Fruit fly (Drosophila melanogaster) whole organism, embryonic: ENCODE data around the gene rogdi.
A peak's percentile ranks its signal among the peaks of the same experiment; 100 is the strongest.

Experiments used
- Atf-2 ChIP-seq: fragments of 200-800 bp; sonication (Bioruptor generic); optimal IDR thresholded peaks from 2 replicates; lab custom pipeline; 2016; ENCODE audit warnings: missing biosample characterization, missing genetic modification characterization
- CG1024 ChIP-seq: fragments of 200-800 bp; sonication (Bioruptor generic); IDR thresholded peaks from 2 replicates; pipeline ENCODE4 v1.3.6; 2022; ENCODE audit warnings: missing biosample characterization, missing genetic modification characterization
- CG12071 ChIP-seq: fragments of 200-800 bp; sonication (Bioruptor generic); optimal IDR thresholded peaks from 3 replicates; lab custom pipeline; 2018; ENCODE audit warnings: missing biosample characterization, mild to moderate bottlenecking, missing genetic modification characterization
- CG12236 ChIP-seq: fragments of 200-800 bp; sonication (Bioruptor generic); optimal IDR thresholded peaks from 2 replicates; lab custom pipeline; 2016; ENCODE audit warnings: missing biosample characterization, missing genetic modification characterization
- CG12659 ChIP-seq: fragments of 200-800 bp; sonication (Bioruptor generic); optimal IDR thresholded peaks from 3 replicates; lab custom pipeline; 2017; ENCODE audit warnings: mild to moderate bottlenecking, missing biosample characterization, missing genetic modification reagents, missing genetic modification characterization
- CG13296 ChIP-seq: fragments of 200-800 bp; sonication (Bioruptor generic); optimal IDR thresholded peaks from 3 replicates; lab custom pipeline; 2018; ENCODE audit warnings: missing biosample characterization, mild to moderate bottlenecking, missing genetic modification characterization
- CG13775 ChIP-seq: fragments of 200-800 bp; sonication (Bioruptor generic); optimal IDR thresholded peaks from 3 replicates; lab custom pipeline; 2017; ENCODE audit warnings: missing biosample characterization, mild to moderate bottlenecking, missing genetic modification characterization
- CG14667 ChIP-seq: fragments of 200-800 bp; sonication (Bioruptor generic); IDR thresholded peaks from 2 replicates; pipeline ENCODE4 v1.3.6; 2022; ENCODE audit warnings: missing biosample characterization, missing genetic modification characterization
- CG14710 ChIP-seq: fragments of 200-800 bp; sonication (Bioruptor generic); optimal IDR thresholded peaks from 3 replicates; lab custom pipeline; 2019; ENCODE audit warnings: missing biosample characterization, mild to moderate bottlenecking, missing genetic modification characterization, moderate library complexity
- CG16813 ChIP-seq: fragments of 200-800 bp; sonication (Bioruptor generic); IDR thresholded peaks from 3 replicates; pipeline ENCODE4 v1.3.6; 2022; ENCODE audit warnings: missing biosample characterization, missing genetic modification characterization; ENCODE audit not compliant: partially characterized antibody
- CG32767 ChIP-seq: fragments of 200-800 bp; sonication (Bioruptor generic); IDR thresholded peaks from 2 replicates; pipeline ENCODE4 v1.3.6; 2022; ENCODE audit warnings: missing biosample characterization, missing genetic modification characterization
- CG32772 ChIP-seq: fragments of 200-800 bp; sonication (Bioruptor generic); IDR thresholded peaks from 2 replicates; pipeline ENCODE4 v1.3.6; 2022; ENCODE audit warnings: missing biosample characterization, missing genetic modification characterization
- CG3847 ChIP-seq: fragments of 200-800 bp; sonication (Bioruptor generic); IDR thresholded peaks from 2 replicates; pipeline ENCODE4 v1.3.6; 2022; ENCODE audit warnings: missing biosample characterization, missing genetic modification characterization
- CG3995 ChIP-seq: fragments of 200-800 bp; sonication (Bioruptor generic); optimal IDR thresholded peaks from 3 replicates; lab custom pipeline; 2016; ENCODE audit warnings: missing biosample characterization, missing genetic modification characterization
- CG42726 ChIP-seq: fragments of 200-800 bp; sonication (Bioruptor generic); IDR thresholded peaks from 2 replicates; pipeline ENCODE4 v1.3.6; 2022; ENCODE audit warnings: missing biosample characterization, missing genetic modification characterization; ENCODE audit not compliant: partially characterized antibody
- CG4617 ChIP-seq: fragments of 200-800 bp; sonication (Bioruptor generic); optimal IDR thresholded peaks from 3 replicates; lab custom pipeline; 2016; ENCODE audit warnings: missing biosample characterization, missing genetic modification characterization, borderline replicate concordance
- CG6689 ChIP-seq: fragments of 200-800 bp; sonication (Bioruptor generic); IDR thresholded peaks from 2 replicates; pipeline ENCODE4 v1.3.6; 2022; ENCODE audit warnings: missing biosample characterization, missing genetic modification characterization
- CG6765 ChIP-seq: fragments of 200-800 bp; sonication (Bioruptor generic); optimal IDR thresholded peaks from 3 replicates; lab custom pipeline; 2017; ENCODE audit warnings: missing biosample characterization, mild to moderate bottlenecking, missing genetic modification characterization
- CG8089 ChIP-seq: fragments of 200-800 bp; sonication (Bioruptor generic); optimal IDR thresholded peaks from 3 replicates; lab custom pipeline; 2016; ENCODE audit warnings: missing biosample characterization, missing genetic modification characterization
- Ets65A ChIP-seq: fragments of 200-800 bp; sonication (Bioruptor generic); peaks from one replicate; lab custom pipeline; 2016; ENCODE audit warnings: missing biosample characterization, missing genetic modification characterization
- Ets97D ChIP-seq: fragments of 200-800 bp; sonication (Bioruptor generic); optimal IDR thresholded peaks from 3 replicates; lab custom pipeline; 2016; ENCODE audit warnings: missing biosample characterization, missing genetic modification characterization
- Gsc ChIP-seq: fragments of 200-800 bp; sonication (Bioruptor generic); IDR thresholded peaks from 2 replicates; pipeline ENCODE4 v1.3.6; 2022; ENCODE audit warnings: missing biosample characterization, missing genetic modification characterization
- HLH54F ChIP-seq: fragments of 200-800 bp; sonication (Bioruptor generic); optimal IDR thresholded peaks from 3 replicates; lab custom pipeline; 2016; ENCODE audit warnings: missing biosample characterization, missing genetic modification characterization
- HLHmδ ChIP-seq: fragments of 200-800 bp; sonication (Bioruptor generic); optimal IDR thresholded peaks from 2 replicates; lab custom pipeline; 2018; ENCODE audit warnings: missing biosample characterization, mild to moderate bottlenecking, missing genetic modification characterization, moderate library complexity
- Kr ChIP-seq: fragments of 200-800 bp; sonication (Bioruptor generic); optimal IDR thresholded peaks from 2 replicates; lab custom pipeline; 2017; ENCODE audit warnings: missing biosample characterization, mild to moderate bottlenecking, missing genetic modification characterization
- MESR4 ChIP-seq: fragments of 200-800 bp; sonication (Bioruptor generic); optimal IDR thresholded peaks from 2 replicates; lab custom pipeline; 2018; ENCODE audit warnings: missing biosample characterization, mild to moderate bottlenecking, missing genetic modification characterization, moderate library complexity
- Six4 ChIP-seq: fragments of 200-800 bp; sonication (Bioruptor generic); optimal IDR thresholded peaks from 2 replicates; lab custom pipeline; 2016; ENCODE audit warnings: missing biosample characterization, missing genetic modification characterization
- Sry-δ ChIP-seq: fragments of 200-800 bp; sonication (Bioruptor generic); optimal IDR thresholded peaks from 2 replicates; lab custom pipeline; 2016; ENCODE audit warnings: missing biosample characterization, missing genetic modification characterization
- ab ChIP-seq: fragments of 200-800 bp; sonication (Bioruptor generic); optimal IDR thresholded peaks from 2 replicates; lab custom pipeline; 2016; ENCODE audit warnings: missing biosample characterization, missing genetic modification characterization
- ac ChIP-seq: fragments of 200-800 bp; sonication (Bioruptor generic); optimal IDR thresholded peaks from 3 replicates; lab custom pipeline; 2017; ENCODE audit warnings: missing biosample characterization, mild to moderate bottlenecking, missing genetic modification characterization
- ap ChIP-seq: fragments of 200-800 bp; sonication (Bioruptor generic); IDR thresholded peaks from 2 replicates; pipeline ENCODE4 v1.3.6; 2022; ENCODE audit warnings: missing biosample characterization, missing genetic modification characterization
- bbx ChIP-seq: fragments of 200-800 bp; sonication (Bioruptor generic); IDR thresholded peaks from 2 replicates; pipeline ENCODE4 v1.3.6; 2022; ENCODE audit warnings: missing biosample characterization, missing genetic modification characterization; ENCODE audit not compliant: partially characterized antibody
- cad ChIP-seq: fragments of >200 bp; optimal IDR thresholded peaks from 2 replicates; lab custom pipeline; 2017; ENCODE audit warnings: missing biosample characterization, missing genetic modification characterization
- cg ChIP-seq: fragments of 200-800 bp; sonication (Bioruptor generic); optimal IDR thresholded peaks from 3 replicates; lab custom pipeline; 2019; ENCODE audit warnings: missing biosample characterization, mild to moderate bottlenecking, missing genetic modification characterization, moderate library complexity
- chif ChIP-seq, 2 experiments: fragments of 200-800 bp; sonication (Bioruptor generic); optimal IDR thresholded peaks; 3 replicates each; lab custom pipeline; 2016; ENCODE audit warnings: missing biosample characterization in 2 of 2, missing genetic modification characterization in 2 of 2
- da ChIP-seq: fragments of 200-800 bp; sonication (Bioruptor generic); optimal IDR thresholded peaks from 2 replicates; lab custom pipeline; 2016; ENCODE audit warnings: missing biosample characterization, missing genetic modification characterization
- danr ChIP-seq: fragments of 200-800 bp; sonication (Bioruptor generic); IDR thresholded peaks from 2 replicates; pipeline ENCODE4 v1.3.6; 2022; ENCODE audit warnings: missing biosample characterization, missing genetic modification characterization
- eve ChIP-seq, 2 experiments: fragments of >200 bp; optimal IDR thresholded peaks; 2 replicates each; lab custom pipeline; 2017; ENCODE audit warnings: missing biosample characterization in 2 of 2, missing genetic modification characterization in 2 of 2
- exex ChIP-seq: fragments of 200-800 bp; sonication (Bioruptor generic); optimal IDR thresholded peaks from 4 replicates; lab custom pipeline; 2018; ENCODE audit warnings: missing biosample characterization, mild to moderate bottlenecking, missing genetic modification characterization, moderate library complexity
- gcm ChIP-seq: fragments of 200-800 bp; sonication (Bioruptor generic); optimal IDR thresholded peaks from 2 replicates; lab custom pipeline; 2019; ENCODE audit warnings: missing biosample characterization, mild to moderate bottlenecking, missing genetic modification characterization, moderate library complexity
- gro ChIP-seq: fragments of 200-800 bp; sonication (Bioruptor generic); optimal IDR thresholded peaks from 2 replicates; lab custom pipeline; 2016; ENCODE audit warnings: missing biosample characterization, missing genetic modification characterization
- lab ChIP-seq: fragments of 200-800 bp; sonication (Bioruptor generic); optimal IDR thresholded peaks from 3 replicates; lab custom pipeline; 2017; ENCODE audit warnings: missing biosample characterization, missing genetic modification characterization, mild to moderate bottlenecking, moderate library complexity, missing genetic modification reagents
- pan ChIP-seq, 4 experiments: fragments of >200 bp in 3 of 4; fragments of 200-800 bp in 1 of 4; sonication (Bioruptor generic) in 1 of 4; optimal IDR thresholded peaks in 3 of 4; IDR thresholded peaks in 1 of 4; 2 replicates each; pipeline versions ENCODE4 v1.3.6 to Lab custom; 2017 to 2022; ENCODE audit warnings: missing biosample characterization in 2 of 4, missing genetic modification characterization in 2 of 4, mixed read lengths in 1 of 4
- phol ChIP-seq: fragments of 200-800 bp; sonication (Bioruptor generic); optimal IDR thresholded peaks from 3 replicates; lab custom pipeline; 2018; ENCODE audit warnings: missing biosample characterization, mild to moderate bottlenecking, missing genetic modification characterization, moderate library complexity
- pum ChIP-seq: fragments of 200-800 bp; sonication (Bioruptor generic); optimal IDR thresholded peaks from 2 replicates; lab custom pipeline; 2016; ENCODE audit warnings: missing biosample characterization, missing genetic modification characterization
- run ChIP-seq: fragments of 200-800 bp; sonication (Bioruptor generic); optimal IDR thresholded peaks from 3 replicates; lab custom pipeline; 2018; ENCODE audit warnings: missing biosample characterization, mild to moderate bottlenecking, missing genetic modification characterization
- tna ChIP-seq: fragments of 200-800 bp; sonication (Bioruptor generic); IDR thresholded peaks from 2 replicates; pipeline ENCODE4 v1.3.6; 2022; ENCODE audit warnings: missing biosample characterization, missing genetic modification characterization; ENCODE audit not compliant: partially characterized antibody
- twi ChIP-seq: fragments of 200-800 bp; optimal IDR thresholded peaks from 2 replicates; lab custom pipeline; 2019; ENCODE audit warnings: missing biosample characterization, mild to moderate bottlenecking, missing genetic modification characterization, moderate library complexity

rogdi gene

dm6 chr3L:17015663-17016575 lies 33.4 kb upstream of the rogdi start, which contains the start of the genes CG6664 and CG7728 (continued):
- TF ChIP-seq CG1024 (GFP tag; lab: Robert Waterston, UW): no peak
- no peak for TF ChIP-seq CG3995 (GFP tag; lab: Kevin White, UChicago)
- TF ChIP-seq CG12236 (GFP tag; lab: Kevin White, UChicago): no peak
- TF ChIP-seq tna (GFP tag; lab: Robert Waterston, UW): peak; percentile 31; the same call in 1 of the 2 replicates
- peak; percentile 25 for TF ChIP-seq twi (tag; lab: Kevin White, UChicago)
- peak; percentile 58 for TF ChIP-seq phol (tag; lab: Kevin White, UChicago)
- no peak for TF ChIP-seq eve (GFP tag; optimal IDR thresholded peaks at IDR 0.05; lab: Kevin White, UChicago)
- peak; percentile 13; the same call in 1 of the 2 replicates for TF ChIP-seq CG14667 (GFP tag; lab: Robert Waterston, UW)
- no peak for TF ChIP-seq CG12071 (GFP tag; lab: Kevin White, UChicago)
- TF ChIP-seq Ets97D (GFP tag; lab: Kevin White, UChicago): peak; percentile 12
- 0 out of 2 replicates have a peak, but pooled peaks have one; percentile 47 for TF ChIP-seq CG42726
- TF ChIP-seq Ets65A (GFP tag; lab: Kevin White, UChicago): peak; percentile 95
- TF ChIP-seq ac (GFP tag; lab: Kevin White, UChicago): no peak
- peak; percentile 37; the same call in 1 of the 2 replicates for TF ChIP-seq CG32772 (GFP tag; lab: Robert Waterston, UW)
- TF ChIP-seq HLHmδ (GFP tag; lab: Kevin White, UChicago): no peak
- peak; percentile 35 to 51 for TF ChIP-seq chif (GFP tag; optimal IDR thresholded peaks at IDR 0.05; lab: Kevin White, UChicago)
- TF ChIP-seq Gsc: no peak
- no peak for TF ChIP-seq CG6765 (GFP tag; lab: Kevin White, UChicago)
- no peak for TF ChIP-seq danr (GFP tag; lab: Robert Waterston, UW)
- peak; percentile 35 for TF ChIP-seq pum
- no peak for TF ChIP-seq exex (tag; lab: Kevin White, UChicago)
- peak; percentile 80 for TF ChIP-seq CG13775
- TF ChIP-seq HLH54F (GFP tag; lab: Kevin White, UChicago): peak; percentile 44
- peak; percentile 52 for TF ChIP-seq CG3847
- peak; percentile 9 for TF ChIP-seq ab
- TF ChIP-seq CG32767 (GFP tag; lab: Robert Waterston, UW): no peak
- no peak for TF ChIP-seq ap (GFP tag; lab: Robert Waterston, UW)
- no peak for TF ChIP-seq cad (GFP tag; lab: Kevin White, UChicago)
- TF ChIP-seq Atf-2: peak; percentile 8
- no peak for TF ChIP-seq Kr (GFP tag; lab: Kevin White, UChicago)
- TF ChIP-seq da (GFP tag; lab: Kevin White, UChicago): no peak
- TF ChIP-seq CG4617 (GFP tag; lab: Kevin White, UChicago): peak; percentile 87
- peak; percentile 36 for TF ChIP-seq CG13296
- TF ChIP-seq gcm: no peak
- no peak for TF ChIP-seq gro (GFP tag; lab: Kevin White, UChicago)
- TF ChIP-seq pan (optimal IDR thresholded peaks at IDR 0.05; lab: Kevin White, UChicago): no peak
- peak in 1 of 2 experiments; percentile 36 for TF ChIP-seq pan (GFP tag; optimal IDR thresholded peaks at IDR 0.05 in 1 of 2, IDR thresholded peaks at IDR 0.05 in 1 of 2)
- no peak for TF ChIP-seq run
- peak; percentile 41 for TF ChIP-seq bbx (GFP tag; lab: Robert Waterston, UW)
- peak; percentile 19 for TF ChIP-seq Six4 (GFP tag; lab: Kevin White, UChicago)
- no peak for TF ChIP-seq CG8089 (GFP tag; lab: Kevin White, UChicago)
- TF ChIP-seq lab (GFP tag; lab: Kevin White, UChicago): no peak
- no peak for TF ChIP-seq cg (GFP tag; lab: Kevin White, UChicago)
- TF ChIP-seq MESR4 (GFP tag; lab: Kevin White, UChicago): peak; percentile 95
- peak; percentile 63 for TF ChIP-seq CG12659
- TF ChIP-seq Sry-δ (GFP tag; lab: Kevin White, UChicago): peak; percentile 89
- TF ChIP-seq CG14710 (tag; lab: Kevin White, UChicago): peak; percentile 81
- TF ChIP-seq CG6689 (GFP tag; lab: Robert Waterston, UW): 0 out of 2 replicates have a peak, but pooled peaks have one; percentile 16
- TF ChIP-seq CG16813: peak; percentile 56; the same call in 2 of the 3 replicates
